Worm (Caenorhabditis elegans) whole organism, L4 larva: Measurements from ENCODE around the gene lgc-31.

Source experiments
- F10B5.3 ChIP-seq: sonication (generic microtip); optimal IDR thresholded peaks from 2 replicates; lab custom pipeline; 2016; ENCODE audit warnings: mild to moderate bottlenecking, missing genetic modification characterization, missing compliant biosample characterization
- F49E8.2 ChIP-seq: sonication (generic microtip); optimal IDR thresholded peaks from 2 replicates; lab custom pipeline; 2016; ENCODE audit warnings: missing compliant biosample characterization, mild to moderate bottlenecking, missing genetic modification characterization, borderline replicate concordance
- Y105C5A.15 ChIP-seq: fragments of 200-800 bp; sonication (Bioruptor generic); IDR thresholded peaks from 2 replicates; pipeline ENCODE4 v1.3.6; 2022; ENCODE audit warnings: missing genetic modification characterization, missing compliant biosample characterization
- Y48G9A.11 ChIP-seq: fragments of 200-800 bp; sonication (Bioruptor generic); IDR thresholded peaks from 2 replicates; pipeline ENCODE4 v1.3.6; 2022; ENCODE audit warnings: missing genetic modification reagents, missing genetic modification characterization, missing compliant biosample characterization
- Y75B8A.6 ChIP-seq: fragments of 200-800 bp; sonication (Bioruptor generic); IDR thresholded peaks from 2 replicates; pipeline ENCODE4 v1.3.6; 2022; ENCODE audit warnings: missing genetic modification reagents, missing genetic modification characterization, missing compliant biosample characterization
- aha-1 ChIP-seq: fragments of 150-350 bp; peaks from one replicate; lab custom pipeline; 2014; ENCODE audit warnings: missing biosample characterization, missing genetic modification characterization
- ceh-20 ChIP-seq: fragments of 200-800 bp; sonication (Bioruptor generic); IDR thresholded peaks from 2 replicates; pipeline ENCODE4 v1.3.6; 2022; ENCODE audit warnings: missing genetic modification reagents, missing genetic modification characterization, missing compliant biosample characterization
- ceh-28 ChIP-seq: fragments of 150-350 bp; optimal IDR thresholded peaks from 2 replicates; lab custom pipeline; 2014; ENCODE audit warnings: missing biosample characterization, missing genetic modification reagents, missing genetic modification characterization
- ceh-82 ChIP-seq: sonication (generic microtip); optimal IDR thresholded peaks from 2 replicates; lab custom pipeline; 2017; ENCODE audit warnings: missing biosample characterization, missing genetic modification characterization
- ces-1 ChIP-seq: fragments of 150-350 bp; sonication (generic microtip); optimal IDR thresholded peaks from 4 replicates; lab custom pipeline; 2014; ENCODE audit warnings: missing biosample characterization, missing genetic modification reagents, missing genetic modification characterization
- cey-2 ChIP-seq: sonication (generic microtip); optimal IDR thresholded peaks from 3 replicates; lab custom pipeline; 2017; ENCODE audit warnings: missing genetic modification characterization, mild to moderate bottlenecking, missing compliant biosample characterization, antibody characterized with exemption, borderline replicate concordance; ENCODE audit not compliant: insufficient read depth
- ctbp-1 ChIP-seq: fragments of 200-800 bp; sonication (Bioruptor generic); IDR thresholded peaks from 2 replicates; pipeline ENCODE4 v1.3.6; 2022; ENCODE audit warnings: missing genetic modification reagents, missing genetic modification characterization, missing compliant biosample characterization
- daf-8 ChIP-seq: fragments of 200-800 bp; sonication (Bioruptor generic); IDR thresholded peaks from 2 replicates; pipeline ENCODE4 v1.3.6; 2022; ENCODE audit warnings: missing genetic modification characterization, missing compliant biosample characterization
- dmd-8 ChIP-seq: fragments of 200-800 bp; sonication (Bioruptor generic); IDR thresholded peaks from 2 replicates; pipeline ENCODE4 v1.3.6; 2022; ENCODE audit warnings: missing genetic modification characterization, missing compliant biosample characterization
- dve-1 ChIP-seq: sonication (generic microtip); optimal IDR thresholded peaks from 2 replicates; lab custom pipeline; 2017; ENCODE audit warnings: antibody characterized with exemption, mild to moderate bottlenecking, missing genetic modification characterization, missing compliant biosample characterization; ENCODE audit not compliant: insufficient read depth
- fkh-10 ChIP-seq: fragments of 150-350 bp; optimal IDR thresholded peaks from 2 replicates; lab custom pipeline; 2014; ENCODE audit warnings: missing biosample characterization, missing genetic modification reagents, missing genetic modification characterization
- fos-1 ChIP-seq: fragments of 150-350 bp; optimal IDR thresholded peaks from 2 replicates; lab custom pipeline; 2014; ENCODE audit warnings: missing biosample characterization, missing genetic modification characterization
- jun-1 ChIP-seq: fragments of 150-350 bp; optimal IDR thresholded peaks from 2 replicates; lab custom pipeline; 2014; ENCODE audit warnings: missing biosample characterization, missing genetic modification reagents, missing genetic modification characterization
- lim-7 ChIP-seq: fragments of 200-800 bp; sonication (Bioruptor generic); IDR thresholded peaks from 2 replicates; pipeline ENCODE4 v1.3.6; 2022; ENCODE audit warnings: missing genetic modification characterization, missing compliant biosample characterization
- lin-13 ChIP-seq: fragments of 150-350 bp; optimal IDR thresholded peaks from 2 replicates; lab custom pipeline; 2014; ENCODE audit warnings: missing biosample characterization, missing genetic modification reagents, missing genetic modification characterization
- lin-15B ChIP-seq: fragments of 150-350 bp; sonication (generic microtip); optimal IDR thresholded peaks from 3 replicates; lab custom pipeline; 2014; ENCODE audit warnings: missing biosample characterization, missing genetic modification characterization
- lin-38 ChIP-seq: fragments of 200-800 bp; sonication (Bioruptor generic); IDR thresholded peaks from 2 replicates; pipeline ENCODE4 v1.3.6; 2022; ENCODE audit warnings: missing genetic modification reagents, missing genetic modification characterization, missing compliant biosample characterization
- lir-3 ChIP-seq: sonication (generic microtip); optimal IDR thresholded peaks from 2 replicates; lab custom pipeline; 2016; ENCODE audit warnings: mild to moderate bottlenecking, missing genetic modification characterization, missing compliant biosample characterization
- mxl-3 ChIP-seq: fragments of 200-800 bp; sonication (Bioruptor generic); optimal IDR thresholded peaks from 2 replicates; lab custom pipeline; 2018; ENCODE audit warnings: mild to moderate bottlenecking, missing genetic modification characterization, missing compliant biosample characterization
- nhr-237 ChIP-seq: sonication (generic microtip); optimal IDR thresholded peaks from 2 replicates; lab custom pipeline; 2017; ENCODE audit warnings: missing biosample characterization, missing genetic modification characterization
- saeg-2 ChIP-seq: fragments of 200-800 bp; sonication (Bioruptor generic); IDR thresholded peaks from 2 replicates; pipeline ENCODE4 v1.3.6; 2022; ENCODE audit warnings: missing genetic modification reagents, missing genetic modification characterization, missing compliant biosample characterization
- set-16 ChIP-seq: fragments of 200-800 bp; sonication (Bioruptor generic); IDR thresholded peaks from 2 replicates; pipeline ENCODE4 v1.3.6; 2022; ENCODE audit warnings: missing genetic modification reagents, missing genetic modification characterization, missing compliant biosample characterization
- tag-97 ChIP-seq: fragments of 200-800 bp; sonication (Bioruptor generic); IDR thresholded peaks from 2 replicates; pipeline ENCODE4 v1.3.6; 2022; ENCODE audit warnings: missing genetic modification characterization, missing compliant biosample characterization
- tra-1 ChIP-seq: fragments of 200-800 bp; sonication (Bioruptor generic); IDR thresholded peaks from 2 replicates; pipeline ENCODE4 v1.3.6; 2022; ENCODE audit warnings: missing genetic modification reagents, missing genetic modification characterization, missing compliant biosample characterization
- unc-130 ChIP-seq: sonication (generic microtip); optimal IDR thresholded peaks from 2 replicates; lab custom pipeline; 2016; ENCODE audit warnings: missing genetic modification reagents, missing genetic modification characterization, missing compliant biosample characterization
- unc-39 ChIP-seq: sonication (generic microtip); optimal IDR thresholded peaks from 2 replicates; lab custom pipeline; 2017; ENCODE audit warnings: missing biosample characterization, missing genetic modification characterization
- zip-2 ChIP-seq: fragments of 150-350 bp; optimal IDR thresholded peaks from 2 replicates; lab custom pipeline; 2014; ENCODE audit warnings: missing biosample characterization, missing genetic modification characterization

The lgc-31 gene

DNA sequence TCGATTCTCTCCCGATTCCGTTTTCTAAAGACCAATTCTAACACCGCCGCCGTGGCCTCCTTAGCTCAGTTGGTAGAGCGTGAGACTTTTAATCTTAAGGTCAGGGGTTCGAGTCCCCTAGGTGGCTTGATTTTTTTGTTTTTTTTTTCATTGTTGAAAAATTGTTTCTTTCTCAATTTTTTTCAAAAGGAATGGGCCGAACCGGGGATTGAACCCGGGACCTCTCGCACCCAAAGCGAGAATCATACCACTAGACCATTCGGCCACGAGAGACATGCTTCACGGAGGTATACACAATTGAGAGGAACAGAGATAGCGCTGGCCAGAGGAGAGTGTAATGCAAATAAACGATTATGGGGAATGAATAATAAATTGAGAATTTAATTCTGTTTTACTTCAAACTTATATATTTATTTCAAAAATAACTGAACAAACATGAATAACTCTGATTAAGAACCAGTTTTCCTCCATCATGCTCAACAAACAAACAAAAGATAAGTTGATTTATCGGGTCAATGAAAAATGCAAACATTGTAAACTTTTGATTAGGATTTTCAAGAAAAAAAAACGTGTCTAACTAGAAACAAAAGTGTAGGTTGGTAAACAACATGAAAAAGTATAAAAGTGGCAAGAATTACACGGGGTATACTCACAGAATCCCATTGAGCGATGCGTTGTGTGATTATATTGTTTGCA is 56.6 kb downstream of the lgc-31 start, which contains the start of gene pqn-71 (continued):
- peak; percentile 92 for TF ChIP-seq lim-7 (GFP tag; lab: Robert Waterston, UW)
- peak; percentile 63; the same call in 1 of the 2 replicates for TF ChIP-seq set-16 (GFP tag; lab: Robert Waterston, UW)
- peak; percentile 90 for TF ChIP-seq lir-3 (tag; lab: Kevin White, UChicago)
- TF ChIP-seq lin-38 (GFP tag; lab: Robert Waterston, UW), result peak; percentile 89
- TF ChIP-seq cey-2 (tag; lab: Kevin White, UChicago), result peak; percentile 70
- TF ChIP-seq Y75B8A.6 (GFP tag; lab: Robert Waterston, UW), result peak; percentile 91
- peak; percentile 36 for TF ChIP-seq ces-1 (GFP tag; lab: Kevin White, UChicago)
- no peak for TF ChIP-seq ceh-82 (tag; lab: Kevin White, UChicago)
- peak; percentile 52 for TF ChIP-seq fkh-10 (GFP tag; lab: Kevin White, UChicago)
- peak; percentile 93 for TF ChIP-seq unc-130 (GFP tag; lab: Kevin White, UChicago)
- TF ChIP-seq Y48G9A.11 (GFP tag; lab: Robert Waterston, UW), result peak; percentile 92
- TF ChIP-seq F49E8.2 (tag; lab: Kevin White, UChicago), result peak; percentile 91
- TF ChIP-seq F10B5.3 (tag; lab: Kevin White, UChicago), result peak; percentile 81
- peak; percentile 92 for TF ChIP-seq saeg-2 (GFP tag; lab: Robert Waterston, UW)
- peak; percentile 93 for TF ChIP-seq lin-13
- TF ChIP-seq ceh-20 (GFP tag; lab: Robert Waterston, UW), result peak; percentile 89
- no peak for TF ChIP-seq unc-39 (tag; lab: Kevin White, UChicago)
- TF ChIP-seq daf-8 (GFP tag; lab: Robert Waterston, UW), result peak; percentile 63; the same call in 1 of the 2 replicates
- TF ChIP-seq tag-97 (GFP tag; lab: Robert Waterston, UW), result 0 out of 2 replicates have a peak, but pooled peaks have one; percentile 41
- peak; percentile 90 for TF ChIP-seq zip-2 (tag; lab: Kevin White, UChicago)
- peak; percentile 99 for TF ChIP-seq dve-1
- TF ChIP-seq fos-1 (tag; lab: Kevin White, UChicago), result no peak
- no peak for TF ChIP-seq aha-1 (tag; lab: Kevin White, UChicago)
- TF ChIP-seq tra-1 (GFP tag; lab: Robert Waterston, UW), result peak; percentile 97
- TF ChIP-seq mxl-3, result peak; percentile 76
- TF ChIP-seq ceh-28 (tag; lab: Kevin White, UChicago), result no peak
- TF ChIP-seq lin-15B, result no peak
- TF ChIP-seq Y105C5A.15 (GFP tag; lab: Robert Waterston, UW), result peak; percentile 97

DNA sequence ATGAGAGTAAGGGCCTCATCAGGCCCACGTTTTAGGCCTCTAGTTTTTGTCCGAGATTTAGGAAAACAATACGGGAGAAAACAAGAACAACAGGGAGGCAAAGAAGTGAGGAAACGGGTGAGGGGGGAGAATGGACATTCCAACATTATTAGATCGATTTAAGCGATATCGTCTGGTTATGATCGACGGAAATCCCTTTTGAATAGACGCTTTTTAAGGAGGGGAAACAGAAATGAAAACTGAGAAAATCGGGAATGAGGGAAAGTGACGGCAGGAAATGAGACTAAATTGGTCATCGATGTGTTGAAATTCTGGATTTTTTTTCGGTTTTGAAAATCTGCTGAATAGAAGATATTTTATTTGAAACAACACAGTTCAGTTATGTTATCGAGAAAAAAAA is 57.4 kb downstream of the lgc-31 start, which contains the start of gene rocf-1:
TSS of gene rocf-1 (minus strand) at position 101 of the 400 bp plus-strand sequence.
- TF ChIP-seq ctbp-1 (GFP tag; lab: Robert Waterston, UW) (no peak), nhr-237 (tag; lab: Kevin White, UChicago) (no peak), F10B5.3 (tag; lab: Kevin White, UChicago) (no peak), jun-1 (tag; lab: Kevin White, UChicago) (no peak), dmd-8 (GFP tag; lab: Robert Waterston, UW) (0 out of 2 replicates have a peak, but pooled peaks have one; percentile 31)
- TF ChIP-seq, all 104 proteins: peak for 1
